Worm (Caenorhabditis elegans): ENCODE data around the gene pzf-1.

DNA sequence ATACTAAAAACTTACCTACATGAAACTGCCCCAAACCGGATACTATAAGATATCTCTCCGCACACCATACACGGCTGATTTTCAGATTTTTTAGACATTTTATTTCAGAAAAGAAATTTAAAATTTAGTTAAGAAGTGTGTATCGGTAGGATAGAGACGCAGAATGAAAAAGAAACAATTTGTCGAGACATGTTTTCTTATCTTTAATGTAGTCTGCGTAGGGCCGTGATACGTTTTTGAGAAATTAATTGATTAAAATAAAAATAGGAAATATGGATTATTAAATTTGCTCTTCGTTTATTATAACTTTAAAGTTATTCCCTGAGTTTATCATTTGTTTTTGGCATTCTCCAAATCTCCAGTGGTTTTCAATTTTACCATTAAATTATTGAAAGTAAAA lies 3.9 kb downstream of the pzf-1 start, which contains the start of gene nhr-108:
- TF ChIP-seq tab-1 (GFP tag; IDR thresholded peaks at IDR 0.05) (no peak), klf-2 (GFP tag; conservative IDR thresholded peaks at IDR 0.05) (no peak), T22C8.4 (GFP tag; IDR thresholded peaks at IDR 0.05) (no peak), med-1 (GFP tag; optimal IDR thresholded peaks at IDR 0.05; ENCODE audit: insufficient read depth) (no peak), flt-1 (GFP tag; IDR thresholded peaks at IDR 0.05) (no peak), ztf-29 (GFP tag; IDR thresholded peaks at IDR 0.05) (no peak)
